Worm (Caenorhabditis elegans) whole organism, L4/young adult: ENCODE measurements around the gene srab-23.

Experiments
- W03F9.2 ChIP-seq: fragments of 150-350 bp; optimal IDR thresholded peaks from 2 replicates; lab custom pipeline; 2014; ENCODE audit warnings: missing biosample characterization, missing genetic modification characterization
- dao-5 ChIP-seq: sonication (generic microtip); optimal IDR thresholded peaks from 2 replicates; lab custom pipeline; 2016; ENCODE audit warnings: missing genotype, missing genetic modification characterization, moderate library complexity, missing compliant biosample characterization
- him-1 ChIP-seq: sonication (generic microtip); optimal IDR thresholded peaks from 2 replicates; lab custom pipeline; 2016; ENCODE audit warnings: missing genotype, missing genetic modification reagents, missing genetic modification characterization, missing compliant biosample characterization

srab-23 gene

ce11 chrV:2035545-2035944 lies at the start of gene srab-23:
Gene srab-23 (minus strand): TSS chrV:2035645.
- TF ChIP-seq dao-5 (no peak), W03F9.2 (tag; lab: Kevin White, UChicago) (no peak), him-1 (no peak)

ce11 chrV:2083869-2084268 lies 48.4 kb upstream of the srab-23 start:
- TF ChIP-seq dao-5, result no peak
- no peak for TF ChIP-seq W03F9.2 (tag; lab: Kevin White, UChicago)
- no peak for TF ChIP-seq him-1

ce11 chrV:2081894-2082293 lies 46.4 kb upstream of the srab-23 start:
- TF ChIP-seq dao-5 (no peak), him-1 (no peak), W03F9.2 (tag; lab: Kevin White, UChicago) (no peak)

- TF ChIP-seq him-1 (no peak), W03F9.2 (tag; lab: Kevin White, UChicago) (no peak), dao-5 (no peak)
These were observed 45.8 kb upstream of the srab-23 start for ce11 chrV:2081269-2081668.

ce11 chrV:2076043-2076442 lies 40.6 kb upstream of the srab-23 start:
- TF ChIP-seq W03F9.2 (tag; lab: Kevin White, UChicago) (no peak), him-1 (no peak), dao-5 (no peak)

- TF ChIP-seq him-1 (no peak), W03F9.2 (tag; lab: Kevin White, UChicago) (no peak)
These were observed 37.4 kb upstream of the srab-23 start, which contains the start of gene Y40B10A.9 for ce11 chrV:2072807-2073206. Gene Y40B10A.9 (minus strand): TSS chrV:2072907.

ce11 chrV:2068728-2069443 lies 33.4 kb upstream of the srab-23 start:
- TF ChIP-seq W03F9.2 (tag; lab: Kevin White, UChicago) (no peak), him-1 (no peak), dao-5 (no peak)

- no peak for TF ChIP-seq him-1
- TF ChIP-seq W03F9.2 (tag; lab: Kevin White, UChicago), result no peak
- TF ChIP-seq dao-5, result no peak
These were observed 32.6 kb upstream of the srab-23 start, which contains the start of gene lbp-9 for ce11 chrV:2067985-2068499. Gene lbp-9 (plus strand): TSS chrV:2068449.

- TF ChIP-seq him-1 (no peak), dao-5 (no peak), W03F9.2 (tag; lab: Kevin White, UChicago) (peak; percentile 44)
These were observed 32.0 kb upstream of the srab-23 start for ce11 chrV:2067419-2067818.

- TF ChIP-seq him-1 (no peak), dao-5 (no peak), W03F9.2 (tag; lab: Kevin White, UChicago) (no peak)
These were observed 31.3 kb upstream of the srab-23 start, which contains the start of gene nhr-86 for ce11 chrV:2066780-2067179. Gene nhr-86 (minus strand): TSS chrV:2066850.

ce11 chrV:2057324-2057723 lies 21.9 kb upstream of the srab-23 start, which contains the start of gene comt-3:
Gene comt-3 (plus strand): TSS chrV:2057537.
- no peak for TF ChIP-seq him-1
- TF ChIP-seq W03F9.2 (tag; lab: Kevin White, UChicago), result no peak
- TF ChIP-seq dao-5, result no peak

- TF ChIP-seq him-1 (no peak), W03F9.2 (tag; lab: Kevin White, UChicago) (no peak), dao-5 (no peak)
These were observed 20.5 kb upstream of the srab-23 start for ce11 chrV:2055765-2056504.

- TF ChIP-seq him-1 (no peak), dao-5 (no peak)
These were observed 18.8 kb upstream of the srab-23 start for ce11 chrV:2054254-2054653.

- TF ChIP-seq him-1 (no peak), W03F9.2 (tag; lab: Kevin White, UChicago) (no peak), dao-5 (no peak)
These were observed 18.1 kb upstream of the srab-23 start, which contains the start of gene comt-5 for ce11 chrV:2053509-2053908. Gene comt-5 (minus strand): TSS chrV:2053609.

- TF ChIP-seq dao-5 (no peak), him-1 (no peak), W03F9.2 (tag; lab: Kevin White, UChicago) (no peak)
These were observed 16.1 kb upstream of the srab-23 start, which contains the start of gene Y40B10A.11 for ce11 chrV:2051507-2051906. Gene Y40B10A.11 (minus strand): TSS chrV:2051607.
